Worm (Caenorhabditis elegans) whole organism, mixed stage, embryonic: ENCODE measurements around the gene R04B5.5.
A peak's percentile ranks its signal among the peaks of the same experiment; 100 is the strongest.

ENCODE experiments used
- M03D4.4 ChIP-seq: sonication (generic microtip); optimal IDR thresholded peaks from 2 replicates; lab custom pipeline; 2017; ENCODE audit warnings: mild to moderate bottlenecking, missing genetic modification characterization, missing compliant biosample characterization
- bed-3 ChIP-seq: fragments of 200-800 bp; sonication (Bioruptor generic); optimal IDR thresholded peaks from 3 replicates; lab custom pipeline; 2018; ENCODE audit warnings: mild to moderate bottlenecking, missing genetic modification characterization, moderate library complexity, missing compliant biosample characterization
- blmp-1 ChIP-seq: fragments of 150-350 bp; optimal IDR thresholded peaks from 2 replicates; lab custom pipeline; 2014; ENCODE audit warnings: missing biosample characterization, missing genetic modification characterization
- ceh-39 ChIP-seq: fragments of 150-350 bp; optimal IDR thresholded peaks from 2 replicates; lab custom pipeline; 2014; ENCODE audit warnings: missing biosample characterization, missing genetic modification characterization
- ceh-43 ChIP-seq: fragments of 200-800 bp; sonication (Bioruptor generic); optimal IDR thresholded peaks from 2 replicates; lab custom pipeline; 2018; ENCODE audit warnings: mild to moderate bottlenecking, missing genetic modification characterization, moderate library complexity, missing compliant biosample characterization
- ceh-83 ChIP-seq: fragments of 200-800 bp; sonication (Bioruptor generic); optimal IDR thresholded peaks from 2 replicates; lab custom pipeline; 2018; ENCODE audit warnings: mild to moderate bottlenecking, missing genetic modification characterization, missing compliant biosample characterization
- ces-1 ChIP-seq: fragments of 150-350 bp; optimal IDR thresholded peaks from 2 replicates; lab custom pipeline; 2014; ENCODE audit warnings: missing biosample characterization, missing genetic modification reagents, missing genetic modification characterization
- cnd-1 ChIP-seq: fragments of 200-800 bp; sonication (Bioruptor generic); optimal IDR thresholded peaks from 2 replicates; lab custom pipeline; 2018; ENCODE audit warnings: mild to moderate bottlenecking, missing genetic modification characterization, missing compliant biosample characterization
- drap-1 ChIP-seq: fragments of 200-800 bp; sonication (Bioruptor generic); optimal IDR thresholded peaks from 3 replicates; lab custom pipeline; 2018; ENCODE audit warnings: mild to moderate bottlenecking, missing genetic modification characterization, missing compliant biosample characterization
- elt-1 ChIP-seq: sonication (generic microtip); optimal IDR thresholded peaks from 2 replicates; lab custom pipeline; 2017; ENCODE audit warnings: missing genetic modification characterization, mild to moderate bottlenecking, missing compliant biosample characterization, antibody characterized with exemption, moderate library complexity, borderline replicate concordance; ENCODE audit not compliant: insufficient read depth
- elt-3 ChIP-seq: fragments of 150-350 bp; optimal IDR thresholded peaks from 2 replicates; lab custom pipeline; 2014; ENCODE audit warnings: missing biosample characterization, missing genetic modification characterization
- ham-2 ChIP-seq: fragments of 200-800 bp; sonication (Bioruptor generic); optimal IDR thresholded peaks from 2 replicates; lab custom pipeline; 2018; ENCODE audit warnings: mild to moderate bottlenecking, missing genetic modification characterization, missing compliant biosample characterization
- hlh-1 ChIP-seq: fragments of 150-350 bp; optimal IDR thresholded peaks from 2 replicates; lab custom pipeline; 2014; ENCODE audit warnings: missing biosample characterization, missing genetic modification reagents, missing genetic modification characterization
- lin-13 ChIP-seq: fragments of 150-350 bp; optimal IDR thresholded peaks from 2 replicates; lab custom pipeline; 2014; ENCODE audit warnings: missing biosample characterization, missing genetic modification characterization
- lin-32 ChIP-seq: fragments of 200-800 bp; sonication (Bioruptor generic); optimal IDR thresholded peaks from 2 replicates; lab custom pipeline; 2018; ENCODE audit warnings: mild to moderate bottlenecking, missing genetic modification characterization, missing compliant biosample characterization
- lsy-2 ChIP-seq: fragments of 150-350 bp; optimal IDR thresholded peaks from 2 replicates; lab custom pipeline; 2014; ENCODE audit warnings: missing biosample characterization, missing genetic modification characterization
- mab-5 ChIP-seq: fragments of 150-350 bp; optimal IDR thresholded peaks from 2 replicates; lab custom pipeline; 2014; ENCODE audit warnings: missing biosample characterization, missing genetic modification characterization
- mep-1 ChIP-seq: fragments of 150-350 bp; optimal IDR thresholded peaks from 2 replicates; lab custom pipeline; 2017; ENCODE audit warnings: missing biosample characterization, missing genetic modification reagents, missing genetic modification characterization, inconsistent platforms
- mls-2 ChIP-seq: sonication (generic microtip); optimal IDR thresholded peaks from 2 replicates; lab custom pipeline; 2016; ENCODE audit warnings: mild to moderate bottlenecking, missing genetic modification characterization, moderate library complexity, missing compliant biosample characterization
- nhr-12 ChIP-seq: fragments of 150-350 bp; optimal IDR thresholded peaks from 2 replicates; lab custom pipeline; 2014; ENCODE audit warnings: missing biosample characterization, missing genetic modification characterization
- nhr-2 ChIP-seq: fragments of 150-350 bp; optimal IDR thresholded peaks from 2 replicates; lab custom pipeline; 2014; ENCODE audit warnings: missing biosample characterization, missing genetic modification characterization
- nhr-237 ChIP-seq: fragments of 150-350 bp; optimal IDR thresholded peaks from 2 replicates; lab custom pipeline; 2014; ENCODE audit warnings: missing biosample characterization, missing genetic modification characterization
- nhr-28 ChIP-seq: fragments of 150-350 bp; optimal IDR thresholded peaks from 2 replicates; lab custom pipeline; 2014; ENCODE audit warnings: missing biosample characterization, missing genetic modification characterization
- nhr-76 ChIP-seq: sonication (generic microtip); optimal IDR thresholded peaks from 2 replicates; lab custom pipeline; 2017; ENCODE audit warnings: missing biosample characterization, missing genetic modification characterization
- pha-4 ChIP-seq: fragments of 150-350 bp; optimal IDR thresholded peaks from 2 replicates; lab custom pipeline; 2018; ENCODE audit warnings: missing biosample characterization, missing genetic modification reagents, missing genetic modification characterization
- sem-2 ChIP-seq: fragments of 200-800 bp; sonication (Bioruptor generic); optimal IDR thresholded peaks from 2 replicates; lab custom pipeline; 2018; ENCODE audit warnings: mild to moderate bottlenecking, missing genetic modification characterization, missing compliant biosample characterization
- sptf-1 ChIP-seq: sonication (generic microtip); optimal IDR thresholded peaks from 2 replicates; lab custom pipeline; 2017; ENCODE audit warnings: mild to moderate bottlenecking, missing genetic modification characterization, moderate library complexity, missing compliant biosample characterization
- unc-120 ChIP-seq: sonication (generic microtip); optimal IDR thresholded peaks from 2 replicates; lab custom pipeline; 2017; ENCODE audit warnings: missing genetic modification characterization, missing compliant biosample characterization; ENCODE audit not compliant: poor library complexity, severe bottlenecking
- unc-39 ChIP-seq: fragments of 150-350 bp; optimal IDR thresholded peaks from 2 replicates; lab custom pipeline; 2014; ENCODE audit warnings: missing biosample characterization, missing genetic modification characterization
- unc-62 ChIP-seq: fragments of 150-350 bp; optimal IDR thresholded peaks from 2 replicates; lab custom pipeline; 2014; ENCODE audit warnings: missing biosample characterization, missing genetic modification reagents, missing genetic modification characterization
- zip-8 ChIP-seq: fragments of 150-350 bp; optimal IDR thresholded peaks from 2 replicates; lab custom pipeline; 2014; ENCODE audit warnings: missing biosample characterization, missing genetic modification characterization

The R04B5.5 gene

ce11 chrV:10087103-10087502 is at the start of gene R04B5.5:
Gene R04B5.5, plus strand, starts transcription at chrV:10087480.
- TF ChIP-seq unc-62 (GFP tag; lab: Kevin White, UChicago), result peak; percentile 62
- TF ChIP-seq elt-1, result peak; percentile 30
- TF ChIP-seq unc-120 (tag; lab: Kevin White, UChicago), result no peak
- TF ChIP-seq elt-3 (tag; lab: Kevin White, UChicago), result peak; percentile 86

- TF ChIP-seq nhr-28 (tag; lab: Kevin White, UChicago) (no peak), bed-3 (GFP tag; lab: Kevin White, UChicago) (peak; percentile 20), M03D4.4 (peak; percentile 10), lin-32 (GFP tag; lab: Kevin White, UChicago) (no peak), mep-1 (peak; percentile 50), nhr-12 (tag; lab: Kevin White, UChicago) (no peak), zip-8 (tag; lab: Kevin White, UChicago) (no peak), hlh-1 (peak; percentile 60), sptf-1 (tag; lab: Kevin White, UChicago) (peak; percentile 68), unc-62 (GFP tag; lab: Kevin White, UChicago) (peak; percentile 49), mls-2 (peak; percentile 63), nhr-237 (peak; percentile 15), cnd-1 (tag; lab: Kevin White, UChicago) (peak; percentile 11), ceh-83 (no peak), pha-4 (tag; lab: Kevin White, UChicago) (peak; percentile 22), lin-13 (peak; percentile 69), nhr-76 (no peak), blmp-1 (tag; lab: Kevin White, UChicago) (no peak), drap-1 (peak; percentile 18), ceh-43 (no peak), ham-2 (GFP tag; lab: Kevin White, UChicago) (peak; percentile 41), unc-39 (tag; lab: Kevin White, UChicago) (no peak), unc-120 (tag; lab: Kevin White, UChicago) (peak; percentile 78), lsy-2 (tag; lab: Kevin White, UChicago) (peak; percentile 74), ces-1 (peak; percentile 58), nhr-2 (tag; lab: Kevin White, UChicago) (peak; percentile 67), ceh-39 (tag; lab: Kevin White, UChicago) (peak; percentile 29)
Measured at ce11 chrV:10039837-10040236, 47.4 kb upstream of the R04B5.5 start.

DNA sequence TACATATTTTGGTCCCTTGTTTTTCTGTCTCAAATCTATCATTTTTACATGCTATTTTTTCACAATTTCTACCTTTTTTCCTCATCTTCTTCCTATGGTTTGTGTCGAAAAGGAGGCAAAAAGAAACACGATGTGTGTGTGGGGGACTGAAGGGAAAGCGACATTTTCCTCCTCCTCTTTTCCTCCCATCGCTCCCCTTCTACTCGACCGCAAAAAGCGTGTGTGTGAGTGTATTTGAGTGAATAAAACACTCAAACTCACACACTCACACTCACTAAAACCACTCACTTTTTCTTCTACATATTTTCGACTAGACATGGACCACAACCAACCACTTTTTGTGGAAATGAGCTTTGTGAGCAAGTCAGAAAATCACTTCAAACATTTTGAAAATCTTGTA is 45.8 kb upstream of the R04B5.5 start:
- TF ChIP-seq sptf-1 (tag; lab: Kevin White, UChicago), result peak; percentile 63
- TF ChIP-seq ces-1, result no peak
- no peak for TF ChIP-seq mls-2

DNA sequence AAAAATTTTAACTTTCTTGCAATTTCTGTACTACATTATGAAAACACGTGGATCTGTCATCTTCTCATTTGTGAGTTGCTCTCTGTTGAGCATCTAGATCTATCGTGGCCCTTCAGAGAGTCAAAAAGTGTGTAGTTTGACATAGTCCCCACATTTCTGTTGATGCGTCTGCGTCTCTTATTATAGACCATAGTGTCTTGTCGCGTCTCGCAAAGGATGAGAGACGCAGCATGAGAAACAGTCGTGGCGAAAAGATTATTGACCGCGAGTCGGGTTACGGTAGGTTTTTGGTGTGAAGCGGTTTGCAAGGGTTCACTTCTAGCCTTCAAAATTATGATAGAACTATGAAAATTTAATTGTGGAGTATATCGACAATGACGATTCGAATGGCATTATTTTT is 45.0 kb upstream of the R04B5.5 start:
- TF ChIP-seq nhr-237, result peak; percentile 52
- peak; percentile 71 for TF ChIP-seq unc-62 (GFP tag; lab: Kevin White, UChicago)
- TF ChIP-seq mab-5, result no peak
- TF ChIP-seq mep-1, result peak; percentile 51
- peak; percentile 95 for TF ChIP-seq lsy-2 (tag; lab: Kevin White, UChicago)
- TF ChIP-seq bed-3 (GFP tag; lab: Kevin White, UChicago), result no peak
- peak; percentile 28 for TF ChIP-seq hlh-1
- TF ChIP-seq ces-1, result peak; percentile 77
- TF ChIP-seq drap-1, result no peak
- TF ChIP-seq ceh-39 (tag; lab: Kevin White, UChicago), result peak; percentile 3
- TF ChIP-seq mls-2, result no peak
- TF ChIP-seq pha-4 (tag; lab: Kevin White, UChicago), result peak; percentile 77
- TF ChIP-seq lin-13, result peak; percentile 45
- peak; percentile 0 for TF ChIP-seq nhr-2 (tag; lab: Kevin White, UChicago)
- TF ChIP-seq, all 35 proteins: peak for 10

- peak; percentile 3 for TF ChIP-seq sptf-1 (tag; lab: Kevin White, UChicago)
- TF ChIP-seq cnd-1 (tag; lab: Kevin White, UChicago), result no peak
Measured at ce11 chrV:10043234-10043796, 44.0 kb upstream of the R04B5.5 start, which contains the start of gene T06E8.8. Gene T06E8.8, plus strand, starts transcription at chrV:10043746.

ce11 chrV:10044735-10045134 is 42.5 kb upstream of the R04B5.5 start:
- TF ChIP-seq hlh-1 (no peak), lin-13 (no peak), sem-2 (GFP tag; lab: Kevin White, UChicago) (no peak), elt-3 (tag; lab: Kevin White, UChicago) (no peak)
- TF ChIP-seq, all 35 proteins: peak for 0
